Worm (Caenorhabditis elegans) whole organism, mixed stage, embryonic: ENCODE measurements around the gene C45E5.1.

ENCODE experiments used
- bed-3 ChIP-seq: fragments of 200-800 bp; sonication (Bioruptor generic); optimal IDR thresholded peaks from 3 replicates; lab custom pipeline; 2018; ENCODE audit warnings: mild to moderate bottlenecking, missing genetic modification characterization, moderate library complexity, missing compliant biosample characterization
- nhr-12 ChIP-seq: fragments of 150-350 bp; optimal IDR thresholded peaks from 2 replicates; lab custom pipeline; 2014; ENCODE audit warnings: missing biosample characterization, missing genetic modification characterization
- nhr-237 ChIP-seq: fragments of 150-350 bp; optimal IDR thresholded peaks from 2 replicates; lab custom pipeline; 2014; ENCODE audit warnings: missing biosample characterization, missing genetic modification characterization
- pha-4 ChIP-seq: fragments of 150-350 bp; optimal IDR thresholded peaks from 2 replicates; lab custom pipeline; 2018; ENCODE audit warnings: missing biosample characterization, missing genetic modification reagents, missing genetic modification characterization
- snpc-4 ChIP-seq: fragments of 150-350 bp; optimal IDR thresholded peaks from 2 replicates; lab custom pipeline; 2014; ENCODE audit warnings: missing biosample characterization, missing genetic modification characterization
- sptf-1 ChIP-seq: sonication (generic microtip); optimal IDR thresholded peaks from 2 replicates; lab custom pipeline; 2017; ENCODE audit warnings: mild to moderate bottlenecking, missing genetic modification characterization, moderate library complexity, missing compliant biosample characterization

DNA sequence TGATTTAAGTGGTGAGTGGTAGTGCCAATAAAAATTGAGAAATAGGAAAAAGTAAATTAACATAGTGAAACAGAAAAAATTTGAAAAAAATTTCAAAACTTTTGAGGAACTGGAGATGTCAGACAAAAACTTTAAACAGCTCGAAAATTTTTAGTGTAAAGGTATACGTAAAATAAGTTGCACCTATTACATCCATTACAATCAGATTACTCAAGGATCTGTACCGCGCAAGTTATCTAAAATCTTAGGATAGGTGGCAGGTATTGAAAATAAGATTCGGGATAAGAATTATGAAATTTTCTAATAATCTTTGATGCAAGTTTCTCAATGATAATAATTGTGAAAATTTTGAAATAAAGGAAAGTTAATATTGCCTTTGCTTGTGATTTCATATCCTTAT lies 22.6 kb downstream of the C45E5.1 start:
- no peak for TF ChIP-seq pha-4 (tag; lab: Kevin White, UChicago)
- TF ChIP-seq bed-3 (GFP tag; lab: Kevin White, UChicago) = no peak
- no peak for TF ChIP-seq nhr-237 (tag; lab: Kevin White, UChicago)
- no peak for TF ChIP-seq nhr-12 (tag; lab: Kevin White, UChicago)
- TF ChIP-seq snpc-4 = no peak
- no peak for TF ChIP-seq sptf-1 (tag; lab: Kevin White, UChicago)
